Worm (Caenorhabditis elegans): Measurements from ENCODE around the gene daf-18.

The daf-18 gene

DNA sequence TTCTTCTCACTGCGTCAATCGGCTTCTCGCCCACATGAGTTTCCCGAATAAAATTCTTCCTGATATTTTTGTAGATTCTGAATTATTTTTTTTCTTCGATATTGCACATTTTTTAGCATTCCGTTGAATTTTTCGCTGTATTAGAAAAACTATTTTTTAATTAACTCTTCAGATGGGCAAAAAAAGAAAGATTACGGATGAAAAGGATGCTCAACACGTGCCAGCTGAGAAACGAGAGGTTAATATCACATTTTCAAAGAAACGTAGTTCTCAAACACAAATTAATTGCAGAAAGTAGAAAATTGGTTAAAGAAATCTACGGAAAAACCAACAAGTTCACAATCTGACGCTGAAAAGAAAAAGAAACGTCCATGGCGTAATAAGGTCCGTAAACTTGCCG lies 28.6 kb downstream of the daf-18 start, which contains the start of gene rrp-8 (continued):
- TF ChIP-seq akir-1 (GFP tag; optimal IDR thresholded peaks at IDR 0.05) (no peak), ekl-4 (GFP tag; IDR thresholded peaks at IDR 0.05) (peak; percentile 61; the same call in 1 of the 2 replicates), aptf-3 (GFP tag; IDR thresholded peaks at IDR 0.05) (no peak), egl-44 (GFP tag; IDR thresholded peaks at IDR 0.05) (no peak), hlh-12 (tag; optimal IDR thresholded peaks at IDR 0.05) (no peak), ztf-18 (tag; optimal IDR thresholded peaks at IDR 0.05) (no peak), K12H6.12 (tag; optimal IDR thresholded peaks at IDR 0.05) (no peak), ama-1 (optimal IDR thresholded peaks at IDR 0.05) (no peak), ama-1 (GFP tag; optimal IDR thresholded peaks at IDR 0.05) (no peak), madf-6 (GFP tag; IDR thresholded peaks at IDR 0.05) (peak; percentile 17; the same call in 1 of the 2 replicates), pbrm-1 (GFP tag; IDR thresholded peaks at IDR 0.05) (no peak), die-1 (tag; optimal IDR thresholded peaks at IDR 0.05) (no peak), snpc-3.4 (tag; optimal IDR thresholded peaks at IDR 0.05) (peak; percentile 57), B0336.3 (GFP tag; IDR thresholded peaks at IDR 0.05) (peak; percentile 32), snpc-4 (GFP tag; optimal IDR thresholded peaks at IDR 0.05) (no peak), snpc-4 (tag; optimal IDR thresholded peaks at IDR 0.05) (no peak), gei-17 (GFP tag; optimal IDR thresholded peaks at IDR 0.05) (no peak), lin-35 (GFP tag; optimal IDR thresholded peaks at IDR 0.05) (peak in 1 of 3 experiments; percentile 32), lsy-27 (tag; optimal IDR thresholded peaks at IDR 0.05; ENCODE audit: borderline replicate concordance, insufficient read depth) (no peak), mcd-1 (GFP tag; IDR thresholded peaks at IDR 0.05) (no peak; the same call in 1 of the 2 replicates)

DNA sequence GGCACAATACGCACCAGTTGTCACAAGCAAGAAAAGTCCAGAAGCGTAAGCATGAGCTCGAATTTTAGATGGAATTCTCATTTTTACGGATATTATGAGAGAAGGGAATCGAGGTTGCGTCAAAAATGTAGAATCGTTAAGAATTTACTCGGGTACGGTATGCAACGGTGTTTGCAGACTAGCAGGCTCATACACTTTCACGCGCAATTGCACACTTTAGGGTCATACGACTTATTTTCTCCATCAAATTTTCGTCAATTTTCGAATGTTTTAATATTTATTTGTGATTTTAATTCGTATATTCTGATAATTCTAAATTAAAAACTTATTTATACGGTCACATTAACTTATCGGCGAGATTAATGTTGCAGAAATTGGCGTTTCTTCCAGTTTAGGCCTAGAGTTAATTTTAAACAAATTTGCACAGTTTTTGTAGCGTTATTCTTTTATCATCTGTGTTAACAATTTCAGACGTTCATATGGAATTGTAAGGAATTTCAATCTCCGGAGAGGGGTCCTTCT lies 31.5 kb downstream of the daf-18 start, which contains the start of the genes T07A9.15 and nog-1:
TSS of gene T07A9.15 (minus strand) at position 138 of the 522 bp plus-strand sequence.
TSS of gene nog-1 (plus strand) at position 472 of the 522 bp plus-strand sequence.
- TF ChIP-seq mcd-1 (GFP tag; IDR thresholded peaks at IDR 0.05) (peak; percentile 36; the same call in 1 of the 2 replicates), D2030.7 (GFP tag; IDR thresholded peaks at IDR 0.05) (peak; percentile 43), ceh-100 (GFP tag; IDR thresholded peaks at IDR 0.05) (0 out of 2 replicates have a peak, but pooled peaks have one; percentile 38), madf-6 (GFP tag; IDR thresholded peaks at IDR 0.05) (0 out of 2 replicates have a peak, but pooled peaks have one; percentile 33), lsl-1 (GFP tag; optimal IDR thresholded peaks at IDR 0.05) (peak; percentile 84), dpff-1 (tag; optimal IDR thresholded peaks at IDR 0.05) (no peak), hlh-26 (GFP tag; conservative IDR thresholded peaks at IDR 0.05) (no peak), efl-1 (GFP tag; optimal IDR thresholded peaks at IDR 0.05) (peak; percentile 24), Y53G8AR.9 (GFP tag; conservative IDR thresholded peaks at IDR 0.05) (0 out of 2 replicates have a peak, but pooled peaks have one; percentile 10), snpc-3.4 (tag; optimal IDR thresholded peaks at IDR 0.05) (peak; percentile 66), F23B12.7 (tag; optimal IDR thresholded peaks at IDR 0.05; ENCODE audit: insufficient read depth) (peak; percentile 46), lin-35 (GFP tag; optimal IDR thresholded peaks at IDR 0.05) (peak in 1 of 3 experiments; percentile 6), Y95B8A.8 (GFP tag; IDR thresholded peaks at IDR 0.05) (no peak), ceh-27 (GFP tag; optimal IDR thresholded peaks at IDR 0.05) (peak; percentile 53), snpc-1.3 (tag; optimal IDR thresholded peaks at IDR 0.05; ENCODE audit: insufficient read depth) (peak; percentile 47), lin-54 (GFP tag; optimal IDR thresholded peaks at IDR 0.05) (peak; percentile 49), snpc-4 (GFP tag; optimal IDR thresholded peaks at IDR 0.05) (no peak), snpc-4 (tag; optimal IDR thresholded peaks at IDR 0.05) (peak in 3 of 4 experiments; percentile 21 to 49 (median 26)), F49E8.2 (tag; optimal IDR thresholded peaks at IDR 0.05; ENCODE audit: insufficient read depth) (peak; percentile 63), lin-26 (GFP tag; IDR thresholded peaks at IDR 0.05) (no peak), cebp-1 (GFP tag; IDR thresholded peaks at IDR 0.05) (no peak), cebp-1 (tag; optimal IDR thresholded peaks at IDR 0.05) (peak; percentile 43), tbp1 (GFP tag; optimal IDR thresholded peaks at IDR 0.05) (peak; percentile 20), lin-40 (tag; optimal IDR thresholded peaks at IDR 0.05) (peak; percentile 45), Y53F4B.3 (GFP tag; IDR thresholded peaks at IDR 0.05) (no peak), aptf-3 (GFP tag; IDR thresholded peaks at IDR 0.05) (no peak), F33H1.4 (GFP tag; IDR thresholded peaks at IDR 0.05) (peak; percentile 53)
